Worm (Caenorhabditis elegans) whole organism, L4 larva: ENCODE results near the gene clh-2.

Experiments used
- aha-1 ChIP-seq: fragments of 150-350 bp; peaks from one replicate; lab custom pipeline; 2014; ENCODE audit warnings: missing biosample characterization, missing genetic modification characterization
- ceh-62 ChIP-seq: sonication (generic microtip); optimal IDR thresholded peaks from 2 replicates; lab custom pipeline; 2017; ENCODE audit warnings: missing biosample characterization, missing genetic modification characterization
- daf-16 ChIP-seq, 3 experiments: sonication (generic microtip); optimal IDR thresholded peaks; 2 replicates each; lab custom pipeline; 2016 to 2017; ENCODE audit warnings: missing genetic modification characterization in 3 of 3, missing genetic modification reagents in 3 of 3, mild to moderate bottlenecking in 2 of 3, missing compliant biosample characterization in 2 of 3, missing biosample characterization in 1 of 3, moderate library complexity in 1 of 3
- dmd-6 ChIP-seq: fragments of 200-800 bp; sonication (Bioruptor generic); IDR thresholded peaks from 2 replicates; pipeline ENCODE4 v1.3.6; 2022; ENCODE audit warnings: missing genetic modification reagents, missing genetic modification characterization, missing compliant biosample characterization
- dve-1 ChIP-seq: sonication (generic microtip); optimal IDR thresholded peaks from 2 replicates; lab custom pipeline; 2017; ENCODE audit warnings: antibody characterized with exemption, mild to moderate bottlenecking, missing genetic modification characterization, missing compliant biosample characterization; ENCODE audit not compliant: insufficient read depth
- hlh-11 ChIP-seq: fragments of 200-800 bp; sonication (Bioruptor generic); optimal IDR thresholded peaks from 2 replicates; lab custom pipeline; 2018; ENCODE audit warnings: mild to moderate bottlenecking, missing genetic modification characterization, missing compliant biosample characterization
- lsy-2 ChIP-seq, 2 experiments: fragments of 150-350 bp in 1 of 2; sonication (generic microtip) in 1 of 2; optimal IDR thresholded peaks; 2 replicates each; lab custom pipeline; 2014 to 2017; ENCODE audit warnings: missing biosample characterization in 2 of 2, missing genetic modification characterization in 2 of 2
- mdl-1 ChIP-seq, 2 experiments: fragments of 150-350 bp in 1 of 2; sonication (generic microtip) in 1 of 2; optimal IDR thresholded peaks; 2 replicates each; lab custom pipeline; 2014 to 2017; ENCODE audit warnings: missing biosample characterization in 2 of 2, missing genetic modification characterization in 2 of 2
- mxl-3 ChIP-seq: fragments of 200-800 bp; sonication (Bioruptor generic); optimal IDR thresholded peaks from 2 replicates; lab custom pipeline; 2018; ENCODE audit warnings: mild to moderate bottlenecking, missing genetic modification characterization, missing compliant biosample characterization
- nhr-28 ChIP-seq: fragments of 150-350 bp; optimal IDR thresholded peaks from 2 replicates; lab custom pipeline; 2014; ENCODE audit warnings: missing biosample characterization, missing genetic modification characterization
- nhr-77 ChIP-seq: fragments of 150-350 bp; optimal IDR thresholded peaks from 2 replicates; lab custom pipeline; 2014; ENCODE audit warnings: missing biosample characterization, missing genetic modification characterization
- pha-4 ChIP-seq, 2 experiments: fragments of 150-350 bp in 1 of 2; fragments of 200-800 bp in 1 of 2; sonication (Bioruptor generic) in 1 of 2; IDR thresholded peaks in 1 of 2; optimal IDR thresholded peaks in 1 of 2; 2 replicates each; pipeline versions ENCODE4 v1.3.6 to Lab custom; 2014 to 2022; ENCODE audit warnings: missing genetic modification characterization in 2 of 2, missing genetic modification reagents in 2 of 2, missing biosample characterization in 1 of 2, missing compliant biosample characterization in 1 of 2
- pqm-1 ChIP-seq: sonication (generic microtip); optimal IDR thresholded peaks from 2 replicates; lab custom pipeline; 2017; ENCODE audit warnings: missing biosample characterization, missing genetic modification characterization
- spr-1 ChIP-seq: sonication (generic microtip); optimal IDR thresholded peaks from 2 replicates; lab custom pipeline; 2016; ENCODE audit warnings: mild to moderate bottlenecking, missing genetic modification characterization, missing compliant biosample characterization
- unc-39 ChIP-seq: sonication (generic microtip); optimal IDR thresholded peaks from 2 replicates; lab custom pipeline; 2017; ENCODE audit warnings: missing biosample characterization, missing genetic modification characterization
- zfp-2 ChIP-seq: sonication (generic microtip); optimal IDR thresholded peaks from 2 replicates; lab custom pipeline; 2016; ENCODE audit warnings: mild to moderate bottlenecking, missing genetic modification characterization, missing compliant biosample characterization

The clh-2 gene

ce11 chrII:11417999-11418398, 66.3 kb downstream of the clh-2 start, which contains the start of gene C05D12.2:
TSS of gene C05D12.2 (plus strand) at chrII:11418299.
- no peak for TF ChIP-seq mxl-3 (GFP tag; lab: Kevin White, UChicago)
- TF ChIP-seq pha-4 (GFP tag; IDR thresholded peaks at IDR 0.05; lab: Robert Waterston, UW) = no peak
- no peak for TF ChIP-seq pha-4 (tag; optimal IDR thresholded peaks at IDR 0.05; lab: Kevin White, UChicago)
- TF ChIP-seq aha-1 (tag; lab: Kevin White, UChicago) = peak; percentile 47
- TF ChIP-seq ceh-62 = no peak

DNA sequence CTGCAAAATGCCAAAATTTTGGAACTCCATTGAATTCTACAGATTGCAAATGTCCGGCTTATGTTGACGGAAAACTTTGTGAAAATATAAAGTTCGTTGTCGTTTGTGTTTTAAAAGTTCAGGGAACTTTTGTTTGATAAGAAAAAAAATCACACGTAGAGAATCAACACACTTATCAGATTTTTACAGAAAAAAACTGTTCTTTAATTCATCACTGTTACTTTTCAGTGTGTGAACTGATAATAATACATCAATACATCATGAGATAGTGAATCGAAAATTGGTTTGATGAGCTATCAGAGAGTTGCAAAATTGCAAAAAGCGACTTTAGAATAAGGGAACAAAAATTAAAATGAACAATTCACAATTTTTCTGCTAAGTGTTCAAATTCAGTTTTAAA, 66.8 kb downstream of the clh-2 start:
- TF ChIP-seq pqm-1 (tag; lab: Kevin White, UChicago) (peak; percentile 84), nhr-77 (tag; lab: Kevin White, UChicago) (peak; percentile 78), unc-39 (tag; lab: Kevin White, UChicago) (no peak), spr-1 (no peak), dve-1 (tag; lab: Kevin White, UChicago) (peak; percentile 55), hlh-11 (tag; lab: Kevin White, UChicago) (peak; percentile 44), zfp-2 (tag; lab: Kevin White, UChicago) (no peak), mdl-1 (tag; optimal IDR thresholded peaks at IDR 0.05; lab: Kevin White, UChicago) (peak in 1 of 2 experiments; percentile 6), dmd-6 (peak; percentile 64), daf-16 (GFP tag; optimal IDR thresholded peaks at IDR 0.05; lab: Kevin White, UChicago) (no peak), daf-16 (tag; optimal IDR thresholded peaks at IDR 0.05; lab: Kevin White, UChicago) (peak; percentile 72), lsy-2 (tag; optimal IDR thresholded peaks at IDR 0.05; lab: Kevin White, UChicago) (no peak), nhr-28 (peak; percentile 85)
